Worm (Caenorhabditis elegans): ENCODE data around the gene urm-1.

urm-1 gene

ce11 chrIII:10515751-10516150 is 10.5 kb downstream of the urm-1 start:
- TF ChIP-seq ama-1 (optimal IDR thresholded peaks at IDR 0.05) (no peak), unc-39 (tag; optimal IDR thresholded peaks at IDR 0.05) (no peak), nhr-237 (tag; optimal IDR thresholded peaks at IDR 0.05) (no peak), egl-5 (tag; optimal IDR thresholded peaks at IDR 0.05) (no peak), unc-62 (GFP tag; optimal IDR thresholded peaks at IDR 0.05) (no peak), R02D3.7 (tag; optimal IDR thresholded peaks at IDR 0.05) (no peak), zag-1 (tag; optimal IDR thresholded peaks at IDR 0.05) (no peak), nhr-12 (tag; optimal IDR thresholded peaks at IDR 0.05) (no peak), pqm-1 (tag; optimal IDR thresholded peaks at IDR 0.05) (no peak)

ce11 chrIII:10518884-10519283 is 13.6 kb downstream of the urm-1 start:
- TF ChIP-seq nhr-25 (tag; optimal IDR thresholded peaks at IDR 0.05) (no peak), pha-4 (tag; optimal IDR thresholded peaks at IDR 0.05) (no peak), mml-1 (tag; optimal IDR thresholded peaks at IDR 0.05) (no peak), nhr-237 (tag; optimal IDR thresholded peaks at IDR 0.05) (no peak), nhr-76 (tag; optimal IDR thresholded peaks at IDR 0.05) (no peak), hmg-11 (tag; optimal IDR thresholded peaks at IDR 0.05) (no peak), elt-3 (tag; optimal IDR thresholded peaks at IDR 0.05) (no peak), ZK546.5 (tag; optimal IDR thresholded peaks at IDR 0.05) (no peak), nhr-11 (tag; optimal IDR thresholded peaks at IDR 0.05) (no peak), ztf-11 (tag; optimal IDR thresholded peaks at IDR 0.05) (no peak), nhr-43 (tag; optimal IDR thresholded peaks at IDR 0.05; ENCODE audit: poor library complexity, severe bottlenecking) (no peak), ztf-4 (tag; optimal IDR thresholded peaks at IDR 0.05) (no peak), fkh-2 (tag; optimal IDR thresholded peaks at IDR 0.05) (no peak), mdl-1 (tag; optimal IDR thresholded peaks at IDR 0.05) (no peak), elt-1 (tag; optimal IDR thresholded peaks at IDR 0.05) (no peak), aly-2 (tag; optimal IDR thresholded peaks at IDR 0.05) (no peak)

- TF ChIP-seq egl-5 (tag; optimal IDR thresholded peaks at IDR 0.05) (no peak), zag-1 (tag; optimal IDR thresholded peaks at IDR 0.05) (no peak), ceh-16 (tag; optimal IDR thresholded peaks at IDR 0.05) (no peak), ceh-9 (tag; optimal IDR thresholded peaks at IDR 0.05) (no peak), nhr-28 (tag; optimal IDR thresholded peaks at IDR 0.05) (no peak), nhr-76 (tag; optimal IDR thresholded peaks at IDR 0.05) (no peak), ceh-28 (tag; optimal IDR thresholded peaks at IDR 0.05) (no peak), nhr-23 (tag; optimal IDR thresholded peaks at IDR 0.05) (no peak), hmg-11 (tag; optimal IDR thresholded peaks at IDR 0.05) (no peak), nhr-237 (tag; optimal IDR thresholded peaks at IDR 0.05) (no peak), lin-39 (tag; optimal IDR thresholded peaks at IDR 0.05) (no peak), snpc-4 (tag; optimal IDR thresholded peaks at IDR 0.05) (no peak), ztf-4 (tag; optimal IDR thresholded peaks at IDR 0.05) (no peak), ZK546.5 (tag; optimal IDR thresholded peaks at IDR 0.05) (no peak), unc-39 (tag; optimal IDR thresholded peaks at IDR 0.05) (no peak), ama-1 (optimal IDR thresholded peaks at IDR 0.05) (no peak), nhr-77 (tag; optimal IDR thresholded peaks at IDR 0.05) (no peak), jun-1 (tag; optimal IDR thresholded peaks at IDR 0.05) (no peak), R02D3.7 (tag; optimal IDR thresholded peaks at IDR 0.05) (no peak), elt-2 (tag; optimal IDR thresholded peaks at IDR 0.05) (no peak)
Measured at ce11 chrIII:10519615-10520014, 14.3 kb downstream of the urm-1 start.

- TF ChIP-seq aly-2 (tag; optimal IDR thresholded peaks at IDR 0.05) = no peak
- TF ChIP-seq pqm-1 (tag; optimal IDR thresholded peaks at IDR 0.05) = no peak
- no peak for TF ChIP-seq skn-1 (tag; optimal IDR thresholded peaks at IDR 0.05)
- TF ChIP-seq nfya-1 (tag; optimal IDR thresholded peaks at IDR 0.05; ENCODE audit: insufficient read depth) = peak; percentile 43
- no peak for TF ChIP-seq daf-12 (tag; optimal IDR thresholded peaks at IDR 0.05)
- peak; percentile 33 for TF ChIP-seq egl-5 (tag; optimal IDR thresholded peaks at IDR 0.05)
- no peak for TF ChIP-seq ceh-82 (tag; optimal IDR thresholded peaks at IDR 0.05)
- no peak for TF ChIP-seq nhr-23 (tag; optimal IDR thresholded peaks at IDR 0.05)
- no peak for TF ChIP-seq ztf-11 (tag; optimal IDR thresholded peaks at IDR 0.05)
- TF ChIP-seq fkh-2 (tag; optimal IDR thresholded peaks at IDR 0.05) = no peak
- no peak for TF ChIP-seq elt-3 (tag; optimal IDR thresholded peaks at IDR 0.05)
- TF ChIP-seq nhr-12 (tag; optimal IDR thresholded peaks at IDR 0.05) = no peak
- no peak for TF ChIP-seq ceh-16 (tag; optimal IDR thresholded peaks at IDR 0.05)
- TF ChIP-seq nhr-237 (tag; optimal IDR thresholded peaks at IDR 0.05) = no peak
- TF ChIP-seq nhr-76 (tag; optimal IDR thresholded peaks at IDR 0.05) = no peak
- TF ChIP-seq elt-2 (tag; optimal IDR thresholded peaks at IDR 0.05) = no peak
- TF ChIP-seq hmg-11 (tag; optimal IDR thresholded peaks at IDR 0.05) = no peak
- TF ChIP-seq tbx-2 (tag; optimal IDR thresholded peaks at IDR 0.05) = no peak
Measured at ce11 chrIII:10520523-10520922, 15.2 kb downstream of the urm-1 start, which contains the start of gene unc-49. unc-49 (plus strand) TSS chrIII:10520762.
